Worm (Caenorhabditis elegans) whole organism, L3 larva: ENCODE measurements around the gene mrps-22.
A peak's percentile ranks its signal among the peaks of the same experiment; 100 is the strongest.

Experiments used
- ZK546.5 ChIP-seq: sonication (generic microtip); optimal IDR thresholded peaks from 2 replicates; lab custom pipeline; 2017; ENCODE audit warnings: missing biosample characterization, missing genetic modification characterization
- ama-1 ChIP-seq: fragments of 150-350 bp; optimal IDR thresholded peaks from 2 replicates; lab custom pipeline; 2018
- egl-5 ChIP-seq: fragments of 150-350 bp; optimal IDR thresholded peaks from 2 replicates; lab custom pipeline; 2017; ENCODE audit warnings: missing biosample characterization, missing genetic modification reagents, missing genetic modification characterization, inconsistent platforms
- eor-1 ChIP-seq, 2 experiments: fragments of 150-350 bp; optimal IDR thresholded peaks; 2 replicates each; lab custom pipeline; 2014 to 2018; ENCODE audit warnings: missing biosample characterization in 2 of 2, missing genetic modification characterization in 2 of 2
- fos-1 ChIP-seq: fragments of 150-350 bp; optimal IDR thresholded peaks from 2 replicates; lab custom pipeline; 2014; ENCODE audit warnings: missing biosample characterization, missing genetic modification characterization
- jun-1 ChIP-seq: fragments of 150-350 bp; optimal IDR thresholded peaks from 2 replicates; lab custom pipeline; 2014; ENCODE audit warnings: missing biosample characterization, missing genetic modification reagents, missing genetic modification characterization
- nhr-76 ChIP-seq: fragments of 150-350 bp; sonication (generic microtip); optimal IDR thresholded peaks from 5 replicates; lab custom pipeline; 2014; ENCODE audit warnings: missing biosample characterization, missing genetic modification characterization
- pqm-1 ChIP-seq: fragments of 150-350 bp; optimal IDR thresholded peaks from 2 replicates; lab custom pipeline; 2017; ENCODE audit warnings: missing biosample characterization, missing genetic modification characterization, inconsistent platforms
- snpc-4 ChIP-seq: fragments of 150-350 bp; optimal IDR thresholded peaks from 2 replicates; lab custom pipeline; 2014; ENCODE audit warnings: missing biosample characterization, missing genetic modification characterization

DNA sequence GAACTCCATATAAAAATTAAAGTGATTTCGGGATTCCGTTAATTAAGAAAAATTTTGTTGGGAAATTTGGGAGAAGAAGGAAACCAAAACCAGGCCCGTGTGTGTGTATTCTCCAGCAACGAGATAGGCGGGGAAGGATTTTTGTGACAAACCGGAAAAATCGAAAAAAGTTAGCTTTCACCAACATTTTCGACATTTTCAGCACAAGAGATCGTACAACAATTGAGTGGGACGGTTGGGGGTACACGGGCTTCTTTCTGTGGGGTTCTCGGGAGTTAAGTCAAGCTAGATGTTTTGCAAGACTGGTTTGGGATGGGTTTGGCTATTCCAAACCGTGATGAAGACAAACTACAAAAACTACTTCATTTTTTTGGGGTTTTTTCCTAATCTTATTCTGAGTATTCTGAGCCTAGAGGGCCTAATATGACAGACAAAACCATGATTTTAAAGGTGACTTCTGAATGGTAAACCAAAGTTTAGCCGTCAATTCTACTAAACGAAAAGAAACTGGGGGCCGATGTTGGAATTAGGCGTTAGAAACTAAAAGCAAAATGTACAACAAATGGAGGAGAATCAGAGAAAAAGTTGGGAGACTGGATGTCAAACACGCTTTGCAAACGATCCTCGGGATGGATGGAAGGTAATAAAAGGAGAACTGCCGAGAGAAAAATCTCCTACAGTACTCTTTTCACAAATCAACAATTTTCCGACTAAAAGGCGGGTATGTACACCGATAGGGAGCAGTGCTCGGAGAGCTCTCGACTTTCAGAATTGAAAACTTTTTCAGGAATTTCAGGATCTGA, 39.6 kb upstream of the mrps-22 start:
- TF ChIP-seq pqm-1 (tag; lab: Kevin White, UChicago), result no peak
- peak; percentile 90 for TF ChIP-seq ama-1
- TF ChIP-seq nhr-76, result no peak
- no peak for TF ChIP-seq snpc-4 (tag; lab: Kevin White, UChicago)
- peak; percentile 12 for TF ChIP-seq jun-1 (tag; lab: Kevin White, UChicago)
- no peak for TF ChIP-seq eor-1 (tag; optimal IDR thresholded peaks at IDR 0.05; lab: Kevin White, UChicago)
- TF ChIP-seq ZK546.5 (tag; lab: Kevin White, UChicago), result no peak
- no peak for TF ChIP-seq egl-5 (tag; lab: Kevin White, UChicago)
- no peak for TF ChIP-seq fos-1 (tag; lab: Kevin White, UChicago)
